Worm (Caenorhabditis elegans) whole organism, L4/young adult: ENCODE results near the gene C24H11.1.

Source experiments
- W03F9.2 ChIP-seq: fragments of 150-350 bp; optimal IDR thresholded peaks from 2 replicates; lab custom pipeline; 2014; ENCODE audit warnings: missing biosample characterization, missing genetic modification characterization
- him-1 ChIP-seq: sonication (generic microtip); optimal IDR thresholded peaks from 2 replicates; lab custom pipeline; 2016; ENCODE audit warnings: missing genotype, missing genetic modification reagents, missing genetic modification characterization, missing compliant biosample characterization

- TF ChIP-seq him-1, result no peak
- no peak for TF ChIP-seq W03F9.2 (tag; lab: Kevin White, UChicago)
Observed at ce11 chrIII:11742191-11742590, 45.3 kb upstream of the C24H11.1 start.
